Worm (Caenorhabditis elegans) whole organism, L4 larva: ENCODE results near the gene F38A5.2.

Experiments
- Y105C5A.15 ChIP-seq: fragments of 200-800 bp; sonication (Bioruptor generic); IDR thresholded peaks from 2 replicates; pipeline ENCODE4 v1.3.6; 2022; ENCODE audit warnings: missing genetic modification characterization, missing compliant biosample characterization
- ces-1 ChIP-seq: fragments of 150-350 bp; sonication (generic microtip); optimal IDR thresholded peaks from 4 replicates; lab custom pipeline; 2014; ENCODE audit warnings: missing biosample characterization, missing genetic modification reagents, missing genetic modification characterization
- jun-1 ChIP-seq: fragments of 150-350 bp; optimal IDR thresholded peaks from 2 replicates; lab custom pipeline; 2014; ENCODE audit warnings: missing biosample characterization, missing genetic modification reagents, missing genetic modification characterization
- lin-13 ChIP-seq: fragments of 150-350 bp; optimal IDR thresholded peaks from 2 replicates; lab custom pipeline; 2014; ENCODE audit warnings: missing biosample characterization, missing genetic modification reagents, missing genetic modification characterization
- nhr-28 ChIP-seq: fragments of 150-350 bp; optimal IDR thresholded peaks from 2 replicates; lab custom pipeline; 2014; ENCODE audit warnings: missing biosample characterization, missing genetic modification characterization
- nhr-48 ChIP-seq: sonication (generic microtip); optimal IDR thresholded peaks from 2 replicates; lab custom pipeline; 2016; ENCODE audit warnings: mild to moderate bottlenecking, missing genetic modification characterization, missing compliant biosample characterization
- nhr-77 ChIP-seq: fragments of 150-350 bp; optimal IDR thresholded peaks from 2 replicates; lab custom pipeline; 2014; ENCODE audit warnings: missing biosample characterization, missing genetic modification characterization
- pha-4 ChIP-seq, 2 experiments: fragments of 150-350 bp in 1 of 2; fragments of 200-800 bp in 1 of 2; sonication (Bioruptor generic) in 1 of 2; IDR thresholded peaks in 1 of 2; optimal IDR thresholded peaks in 1 of 2; 2 replicates each; pipeline versions ENCODE4 v1.3.6 to Lab custom; 2014 to 2022; ENCODE audit warnings: missing genetic modification characterization in 2 of 2, missing genetic modification reagents in 2 of 2, missing biosample characterization in 1 of 2, missing compliant biosample characterization in 1 of 2
- pqm-1 ChIP-seq: sonication (generic microtip); optimal IDR thresholded peaks from 2 replicates; lab custom pipeline; 2017; ENCODE audit warnings: missing biosample characterization, missing genetic modification characterization
- skn-1 ChIP-seq: fragments of 150-350 bp; optimal IDR thresholded peaks from 2 replicates; lab custom pipeline; 2014; ENCODE audit warnings: missing biosample characterization, missing genetic modification characterization
- snpc-4 ChIP-seq: fragments of 150-350 bp; optimal IDR thresholded peaks from 2 replicates; lab custom pipeline; 2014; ENCODE audit warnings: missing biosample characterization, missing genetic modification characterization
- ztf-11 ChIP-seq: fragments of 150-350 bp; optimal IDR thresholded peaks from 2 replicates; lab custom pipeline; 2014; ENCODE audit warnings: missing biosample characterization, missing genetic modification characterization

DNA sequence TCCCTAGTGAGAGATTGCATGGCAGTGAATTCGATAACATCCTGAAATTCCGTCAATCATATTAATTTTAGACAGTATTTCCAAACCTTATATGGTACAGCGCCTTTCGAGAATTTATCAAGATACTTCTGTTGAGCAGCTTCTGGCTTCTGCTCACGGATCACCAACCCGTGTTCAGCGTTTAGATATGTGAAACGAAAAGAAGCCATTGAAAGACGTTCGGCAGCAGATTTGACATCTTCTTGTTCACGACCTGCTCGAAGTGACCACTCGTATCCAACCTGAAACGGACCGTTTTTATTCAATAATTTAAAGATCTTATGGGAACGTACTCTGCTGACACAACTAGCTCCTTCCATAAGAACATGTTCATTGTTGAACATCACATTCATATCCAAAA lies 3.5 kb downstream of the F38A5.2 start:
- TF ChIP-seq snpc-4 (tag; lab: Kevin White, UChicago) (no peak), ztf-11 (tag; lab: Kevin White, UChicago) (no peak), nhr-28 (no peak), jun-1 (tag; lab: Kevin White, UChicago) (no peak), skn-1 (tag; lab: Kevin White, UChicago) (no peak), pqm-1 (no peak), nhr-77 (no peak), lin-13 (GFP tag; lab: Kevin White, UChicago) (no peak), Y105C5A.15 (GFP tag; lab: Robert Waterston, UW) (no peak), nhr-48 (tag; lab: Kevin White, UChicago) (no peak), pha-4 (GFP tag; IDR thresholded peaks at IDR 0.05; lab: Robert Waterston, UW) (no peak), pha-4 (tag; optimal IDR thresholded peaks at IDR 0.05; lab: Kevin White, UChicago) (no peak), ces-1 (no peak)
